Worm (Caenorhabditis elegans): ENCODE data around the gene Y119D3B.21.
A peak's percentile ranks its signal among the peaks of the same experiment; 100 is the strongest.

Y119D3B.21 gene

ce11 chrIII:1210638-1211037, 4.2 kb upstream of the Y119D3B.21 start:
- peak; percentile 31 for TF ChIP-seq ceh-28 (tag; optimal IDR thresholded peaks at IDR 0.05)
- peak in 1 of 2 experiments; percentile 12 for TF ChIP-seq unc-62 (GFP tag; optimal IDR thresholded peaks at IDR 0.05 in 1 of 2)
- TF ChIP-seq unc-62 (tag; optimal IDR thresholded peaks at IDR 0.05): no peak
- TF ChIP-seq spr-1 (tag; optimal IDR thresholded peaks at IDR 0.05): no peak

ce11 chrIII:1214121-1214673, 603 bp upstream of the Y119D3B.21 start:
- TF ChIP-seq saeg-2 (GFP tag; IDR thresholded peaks at IDR 0.05) (0 out of 2 replicates have a peak, but pooled peaks have one; percentile 10), lin-39 (tag; optimal IDR thresholded peaks at IDR 0.05) (no peak), Y48G9A.11 (GFP tag; IDR thresholded peaks at IDR 0.05) (peak; percentile 46; the same call in 1 of the 2 replicates), lin-38 (GFP tag; IDR thresholded peaks at IDR 0.05) (peak; percentile 15; the same call in 1 of the 2 replicates), set-16 (GFP tag; IDR thresholded peaks at IDR 0.05) (peak; percentile 89)

DNA sequence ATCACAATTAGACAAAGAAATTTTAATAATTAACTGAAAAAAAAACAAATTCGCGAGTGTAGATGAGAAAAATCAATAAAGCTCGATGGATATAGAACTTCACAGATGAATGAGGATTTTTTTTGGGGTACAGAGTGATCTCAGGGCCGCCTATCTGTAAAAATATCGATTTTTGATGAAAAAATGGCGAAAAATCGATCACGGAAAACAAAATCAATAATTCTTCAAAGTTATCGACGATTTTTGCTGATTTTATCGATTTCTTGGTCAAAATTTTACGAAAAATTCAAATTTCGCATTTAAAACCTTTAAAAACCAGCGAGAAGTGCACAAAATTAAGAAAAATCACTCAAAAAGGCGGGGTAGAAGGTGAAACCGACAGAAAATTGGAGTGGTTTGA, 1.3 kb downstream of the Y119D3B.21 start:
- TF ChIP-seq zfp-2 (tag; optimal IDR thresholded peaks at IDR 0.05) (no peak), aha-1 (tag) (peak; percentile 22), ceh-28 (tag; optimal IDR thresholded peaks at IDR 0.05) (peak; percentile 70)

- no peak for TF ChIP-seq ZK337.2 (GFP tag; IDR thresholded peaks at IDR 0.05)
- TF ChIP-seq nhr-6 (tag; optimal IDR thresholded peaks at IDR 0.05): no peak
- peak in 1 of 2 experiments; percentile 22 for TF ChIP-seq hif-1 (tag; optimal IDR thresholded peaks at IDR 0.05)
- TF ChIP-seq lim-7 (GFP tag; IDR thresholded peaks at IDR 0.05): peak; percentile 68; the same call in 1 of the 2 replicates
- TF ChIP-seq unc-130 (GFP tag; optimal IDR thresholded peaks at IDR 0.05): peak; percentile 24
- TF ChIP-seq R02D3.7 (tag; optimal IDR thresholded peaks at IDR 0.05): no peak
- no peak for TF ChIP-seq T20F7.1 (GFP tag; optimal IDR thresholded peaks at IDR 0.05)
- TF ChIP-seq dve-1 (tag; optimal IDR thresholded peaks at IDR 0.05; ENCODE audit: insufficient read depth): peak; percentile 3
- TF ChIP-seq daf-8 (GFP tag; IDR thresholded peaks at IDR 0.05): no peak
- TF ChIP-seq lsy-2 (tag; optimal IDR thresholded peaks at IDR 0.05): peak in 1 of 2 experiments; percentile 2
- TF ChIP-seq dmd-8 (GFP tag; IDR thresholded peaks at IDR 0.05): peak; percentile 31; the same call in 1 of the 2 replicates
- no peak for TF ChIP-seq nhr-10 (tag; optimal IDR thresholded peaks at IDR 0.05)
- TF ChIP-seq F44E2.7 (GFP tag; IDR thresholded peaks at IDR 0.05): no peak
- TF ChIP-seq lin-15B (tag; optimal IDR thresholded peaks at IDR 0.05): no peak
- TF ChIP-seq nhr-42 (GFP tag; IDR thresholded peaks at IDR 0.05): 0 out of 2 replicates have a peak, but pooled peaks have one; percentile 7
- peak; percentile 26 for TF ChIP-seq nhr-102 (tag; optimal IDR thresholded peaks at IDR 0.05)
- peak; percentile 44; the same call in 1 of the 2 replicates for TF ChIP-seq snpc-1.2 (GFP tag; IDR thresholded peaks at IDR 0.05)
- TF ChIP-seq aha-1 (tag): peak; percentile 85
- no peak for TF ChIP-seq mxl-3 (GFP tag; optimal IDR thresholded peaks at IDR 0.05)
- TF ChIP-seq zip-11 (GFP tag; IDR thresholded peaks at IDR 0.05): 0 out of 2 replicates have a peak, but pooled peaks have one; percentile 38
- peak in 1 of 2 experiments; percentile 36 for TF ChIP-seq unc-62 (GFP tag; optimal IDR thresholded peaks at IDR 0.05 in 1 of 2)
- no peak for TF ChIP-seq unc-62 (tag; optimal IDR thresholded peaks at IDR 0.05)
- peak; percentile 13 for TF ChIP-seq hlh-11 (tag; optimal IDR thresholded peaks at IDR 0.05)
- peak; percentile 38 for TF ChIP-seq rbr-2 (tag; optimal IDR thresholded peaks at IDR 0.05)
- peak; percentile 72 for TF ChIP-seq mes-2 (tag; optimal IDR thresholded peaks at IDR 0.05; ENCODE audit: poor library complexity, severe bottlenecking)
- TF ChIP-seq set-16 (GFP tag; IDR thresholded peaks at IDR 0.05): peak; percentile 66
- peak; percentile 38; the same call in 1 of the 2 replicates for TF ChIP-seq vab-7 (GFP tag; IDR thresholded peaks at IDR 0.05)
- no peak for TF ChIP-seq aly-2 (tag; optimal IDR thresholded peaks at IDR 0.05)
- TF ChIP-seq fos-1 (tag; optimal IDR thresholded peaks at IDR 0.05): no peak
- no peak for TF ChIP-seq duxl-1 (tag; optimal IDR thresholded peaks at IDR 0.05; ENCODE audit: poor library complexity)
- TF ChIP-seq pqm-1 (tag; optimal IDR thresholded peaks at IDR 0.05): no peak
- TF ChIP-seq lin-13 (GFP tag; optimal IDR thresholded peaks at IDR 0.05): peak; percentile 55
- TF ChIP-seq pha-4 (GFP tag; IDR thresholded peaks at IDR 0.05): peak; percentile 34; the same call in 1 of the 2 replicates
- no peak for TF ChIP-seq pha-4 (tag; optimal IDR thresholded peaks at IDR 0.05)
- 0 out of 2 replicates have a peak, but pooled peaks have one; percentile 45 for TF ChIP-seq dmd-9 (GFP tag; IDR thresholded peaks at IDR 0.05)
- TF ChIP-seq madf-9 (GFP tag; conservative IDR thresholded peaks at IDR 0.05): no peak
- TF ChIP-seq jun-1 (tag; optimal IDR thresholded peaks at IDR 0.05): no peak
Measured at ce11 chrIII:1218221-1218620, 3.4 kb downstream of the Y119D3B.21 start.

Data from whole organism, L4 larva.